Fruit fly (Drosophila melanogaster): ENCODE results near the gene bark.

dm6 chr2L:3779143-3779788 is 7.7 kb upstream of the bark start:
- TF ChIP-seq psq (GFP tag; optimal IDR thresholded peaks at IDR 0.05) (no peak), fru (GFP tag; optimal IDR thresholded peaks at IDR 0.05) (no peak)

Measured in whole organism, wandering third instar larva.